Worm (Caenorhabditis elegans) whole organism, L3 larva: Measurements from ENCODE around the gene Y60C6A.2.

ENCODE experiments used
- ZK546.5 ChIP-seq: sonication (generic microtip); optimal IDR thresholded peaks from 2 replicates; lab custom pipeline; 2017; ENCODE audit warnings: missing biosample characterization, missing genetic modification characterization
- aly-2 ChIP-seq: fragments of 150-350 bp; optimal IDR thresholded peaks from 2 replicates; lab custom pipeline; 2014; ENCODE audit warnings: missing biosample characterization, missing genetic modification characterization
- ceh-82 ChIP-seq: fragments of 150-350 bp; optimal IDR thresholded peaks from 2 replicates; lab custom pipeline; 2014; ENCODE audit warnings: missing biosample characterization, missing genetic modification characterization
- daf-12 ChIP-seq: fragments of 150-350 bp; optimal IDR thresholded peaks from 2 replicates; lab custom pipeline; 2014; ENCODE audit warnings: missing biosample characterization, missing genetic modification reagents, missing genetic modification characterization
- elt-2 ChIP-seq: sonication (generic microtip); optimal IDR thresholded peaks from 2 replicates; lab custom pipeline; 2016; ENCODE audit warnings: missing genetic modification reagents, mild to moderate bottlenecking, missing genetic modification characterization, missing compliant biosample characterization
- fos-1 ChIP-seq: fragments of 150-350 bp; optimal IDR thresholded peaks from 2 replicates; lab custom pipeline; 2014; ENCODE audit warnings: missing biosample characterization, missing genetic modification characterization
- lin-39 ChIP-seq: fragments of 150-350 bp; optimal IDR thresholded peaks from 2 replicates; lab custom pipeline; 2018; ENCODE audit warnings: missing biosample characterization, missing genetic modification reagents, missing genetic modification characterization
- nhr-76 ChIP-seq: fragments of 150-350 bp; sonication (generic microtip); optimal IDR thresholded peaks from 5 replicates; lab custom pipeline; 2014; ENCODE audit warnings: missing biosample characterization, missing genetic modification characterization
- nhr-77 ChIP-seq: fragments of 150-350 bp; optimal IDR thresholded peaks from 2 replicates; lab custom pipeline; 2014; ENCODE audit warnings: missing biosample characterization, missing genetic modification characterization
- pha-4 ChIP-seq: fragments of 150-350 bp; optimal IDR thresholded peaks from 2 replicates; lab custom pipeline; 2014; ENCODE audit warnings: missing biosample characterization, missing genetic modification reagents, missing genetic modification characterization
- skn-1 ChIP-seq: fragments of 150-350 bp; optimal IDR thresholded peaks from 2 replicates; lab custom pipeline; 2014; ENCODE audit warnings: missing biosample characterization, missing genetic modification characterization
- unc-39 ChIP-seq: sonication (generic microtip); optimal IDR thresholded peaks from 4 replicates; lab custom pipeline; 2017; ENCODE audit warnings: missing biosample characterization, missing genetic modification characterization
- unc-62 ChIP-seq: fragments of 150-350 bp; sonication (generic microtip); optimal IDR thresholded peaks from 4 replicates; lab custom pipeline; 2014; ENCODE audit warnings: missing biosample characterization, missing genetic modification reagents, missing genetic modification characterization
- zag-1 ChIP-seq: fragments of 150-350 bp; optimal IDR thresholded peaks from 2 replicates; lab custom pipeline; 2014; ENCODE audit warnings: missing biosample characterization, missing genetic modification characterization

DNA sequence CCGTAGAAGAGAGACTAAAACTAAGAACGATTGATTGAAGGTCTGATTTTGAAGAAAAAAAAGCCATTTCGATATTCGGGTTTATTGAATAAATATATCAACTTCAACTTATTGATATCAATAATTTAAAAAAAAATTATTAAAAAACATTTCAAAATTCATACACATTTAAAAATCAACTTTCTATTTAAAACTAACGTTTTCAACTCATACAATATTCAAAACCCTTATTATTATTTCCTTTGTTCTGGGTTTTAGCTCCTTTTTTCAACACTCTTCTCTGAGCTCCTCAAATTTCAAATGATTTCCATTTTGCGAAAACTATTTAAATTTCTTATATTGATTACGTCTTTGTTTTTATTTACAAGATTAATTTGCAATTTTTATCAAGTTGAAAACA, 40.0 kb downstream of the Y60C6A.2 start, which contains the start of gene C18G1.7:
- TF ChIP-seq ceh-82 (tag; lab: Kevin White, UChicago), result no peak
- no peak for TF ChIP-seq lin-39
- TF ChIP-seq daf-12 (tag; lab: Kevin White, UChicago), result no peak
- no peak for TF ChIP-seq zag-1 (tag; lab: Kevin White, UChicago)
- TF ChIP-seq unc-39, result no peak
- TF ChIP-seq elt-2 (tag; lab: Kevin White, UChicago), result no peak
- TF ChIP-seq nhr-77, result no peak
- TF ChIP-seq skn-1 (tag; lab: Kevin White, UChicago), result no peak
- no peak for TF ChIP-seq unc-62 (GFP tag; lab: Kevin White, UChicago)
- TF ChIP-seq fos-1 (tag; lab: Kevin White, UChicago), result no peak
- no peak for TF ChIP-seq nhr-76 (tag; lab: Kevin White, UChicago)
- TF ChIP-seq pha-4, result no peak
- TF ChIP-seq aly-2 (tag; lab: Kevin White, UChicago), result no peak
- no peak for TF ChIP-seq ZK546.5
